Fruit fly (Drosophila melanogaster): ENCODE measurements around the gene Gbeta5.

The Gbeta5 gene

DNA sequence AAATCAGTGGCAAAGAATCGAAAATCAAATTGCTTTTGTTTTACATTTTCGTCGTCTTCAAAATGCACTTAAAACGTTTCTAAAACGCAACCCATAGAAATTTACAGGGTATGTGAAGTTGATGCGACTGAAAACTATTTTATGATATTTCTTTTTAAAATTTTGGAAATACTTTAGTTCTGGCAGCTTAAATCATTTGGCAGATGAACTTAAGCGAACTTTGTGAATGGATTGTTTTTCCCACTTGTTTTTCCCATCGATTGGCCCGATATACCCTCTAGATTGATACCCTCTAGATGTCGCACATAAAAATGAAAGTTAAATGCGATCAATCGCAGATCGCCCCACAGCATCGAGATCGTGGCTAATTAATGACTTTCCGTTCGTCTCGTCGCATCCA is 25.9 kb downstream of the Gbeta5 start (continued):
- peak; percentile 76 for TF ChIP-seq Xrp1 (GFP tag; IDR thresholded peaks at IDR 0.05)
- no peak for TF ChIP-seq cg (GFP tag; optimal IDR thresholded peaks at IDR 0.05)
- peak; percentile 60 for TF ChIP-seq lmd (GFP tag; IDR thresholded peaks at IDR 0.05)
- no peak for TF ChIP-seq luna (GFP tag; optimal IDR thresholded peaks at IDR 0.05)
- no peak for TF ChIP-seq CG4617 (GFP tag; optimal IDR thresholded peaks at IDR 0.05; ENCODE audit: borderline replicate concordance)
- no peak for TF ChIP-seq NFAT (GFP tag; IDR thresholded peaks at IDR 0.05)
- TF ChIP-seq wor (GFP tag; IDR thresholded peaks at IDR 0.05) = peak; percentile 42; the same call in 1 of the 2 replicates
- TF ChIP-seq exex (tag; optimal IDR thresholded peaks at IDR 0.05) = no peak
- peak; percentile 56; the same call in 2 of the 3 replicates for TF ChIP-seq CG17361 (GFP tag; IDR thresholded peaks at IDR 0.05)
- TF ChIP-seq trh (GFP tag; optimal IDR thresholded peaks at IDR 0.05) = no peak
- peak; percentile 23 to 71 for TF ChIP-seq chif (GFP tag; optimal IDR thresholded peaks at IDR 0.05)
- no peak for TF ChIP-seq eve (GFP tag; optimal IDR thresholded peaks at IDR 0.05)
- TF ChIP-seq CG1603 (tag; optimal IDR thresholded peaks at IDR 0.05) = peak; percentile 84
- TF ChIP-seq CG8290 (GFP tag; optimal IDR thresholded peaks at IDR 0.05) = peak; percentile 7
- peak in 1 of 2 experiments; percentile 53 for TF ChIP-seq CG8290 (tag; optimal IDR thresholded peaks at IDR 0.05)
- peak; percentile 57 for TF ChIP-seq Sox100B (GFP tag; optimal IDR thresholded peaks at IDR 0.05)
- no peak for TF ChIP-seq HmgD (GFP tag; optimal IDR thresholded peaks at IDR 0.05)
- TF ChIP-seq Hr51 (GFP tag; optimal IDR thresholded peaks at IDR 0.05) = peak in 1 of 2 experiments; percentile 65
- no peak for TF ChIP-seq tup (GFP tag; optimal IDR thresholded peaks at IDR 0.05)
- no peak for TF ChIP-seq Dek (tag; optimal IDR thresholded peaks at IDR 0.05)
- no peak for TF ChIP-seq Nf-YC (tag; optimal IDR thresholded peaks at IDR 0.05)
- TF ChIP-seq CG2678 (tag; optimal IDR thresholded peaks at IDR 0.05) = peak; percentile 64
- peak; percentile 73 for TF ChIP-seq nmo (GFP tag; optimal IDR thresholded peaks at IDR 0.05)
- TF ChIP-seq az2 (GFP tag; optimal IDR thresholded peaks at IDR 0.05) = peak; percentile 69
- no peak for TF ChIP-seq H2.0 (GFP tag; IDR thresholded peaks at IDR 0.05)
- TF ChIP-seq org-1 (GFP tag; optimal IDR thresholded peaks at IDR 0.05) = peak; percentile 15
- no peak for TF ChIP-seq Taf1 (GFP tag; IDR thresholded peaks at IDR 0.05)
- no peak for TF ChIP-seq CG11247 (GFP tag; IDR thresholded peaks at IDR 0.05)
- no peak for TF ChIP-seq CG32532 (GFP tag; IDR thresholded peaks at IDR 0.05)
- TF ChIP-seq Dip2 (GFP tag; IDR thresholded peaks at IDR 0.05) = no peak
- no peak for TF ChIP-seq CG10147 (GFP tag; optimal IDR thresholded peaks at IDR 0.05)
- TF ChIP-seq CG16813 (GFP tag; IDR thresholded peaks at IDR 0.05; ENCODE audit: partially characterized antibody) = no peak
- no peak for TF ChIP-seq mam (GFP tag; optimal IDR thresholded peaks at IDR 0.05)
- no peak for TF ChIP-seq Dip3 (GFP tag; optimal IDR thresholded peaks at IDR 0.05)
- peak; percentile 11 for TF ChIP-seq CG10431 (GFP tag; optimal IDR thresholded peaks at IDR 0.05)
- TF ChIP-seq Blimp-1 (GFP tag; optimal IDR thresholded peaks at IDR 0.05) = peak; percentile 94
- TF ChIP-seq Camta (GFP tag; optimal IDR thresholded peaks at IDR 0.05) = peak; percentile 35
- TF ChIP-seq yki (optimal IDR thresholded peaks at IDR 0.05) = no peak
- peak; percentile 50 for TF ChIP-seq CG2116 (GFP tag; optimal IDR thresholded peaks at IDR 0.05)
- no peak for TF ChIP-seq Hmr (GFP tag; optimal IDR thresholded peaks at IDR 0.05)
- TF ChIP-seq peb (GFP tag; IDR thresholded peaks at IDR 0.05) = 0 out of 2 replicates have a peak, but pooled peaks have one; percentile 25
- peak; percentile 36 for TF ChIP-seq CG5245 (GFP tag; optimal IDR thresholded peaks at IDR 0.05)
- TF ChIP-seq CG3726 (GFP tag; IDR thresholded peaks at IDR 0.05) = peak; percentile 54; the same call in 1 of the 3 replicates
- peak; percentile 89 for TF ChIP-seq ci (GFP tag; IDR thresholded peaks at IDR 0.05)
- TF ChIP-seq gcm2 (GFP tag; optimal IDR thresholded peaks at IDR 0.05) = no peak
- no peak for TF ChIP-seq CkIIα-i1 (GFP tag; IDR thresholded peaks at IDR 0.05)
- TF ChIP-seq CG18476 (GFP tag; optimal IDR thresholded peaks at IDR 0.05) = peak; percentile 57
- TF ChIP-seq Drgx (GFP tag; IDR thresholded peaks at IDR 0.05) = no peak
- peak; percentile 32 for TF ChIP-seq NfI (GFP tag; optimal IDR thresholded peaks at IDR 0.05)
- no peak for TF ChIP-seq CG7372 (GFP tag; IDR thresholded peaks at IDR 0.05)
- no peak for TF ChIP-seq lov (optimal IDR thresholded peaks at IDR 0.05)
- TF ChIP-seq lov (GFP tag; IDR thresholded peaks at IDR 0.05) = 0 out of 3 replicates have a peak, but pooled peaks have one; percentile 57

Measured in whole organism, embryonic.